Worm (Caenorhabditis elegans) whole organism, L2 larva: ENCODE results near the gene W09D6.5.
A peak's percentile ranks its signal among the peaks of the same experiment; 100 is the strongest.

Experiments used
- C34F6.9 ChIP-seq: fragments of 150-350 bp; optimal IDR thresholded peaks from 2 replicates; lab custom pipeline; 2014; ENCODE audit warnings: missing biosample characterization, missing genetic modification characterization
- ZK546.5 ChIP-seq: sonication (generic microtip); optimal IDR thresholded peaks from 2 replicates; lab custom pipeline; 2017; ENCODE audit warnings: missing biosample characterization, missing genetic modification characterization
- ama-1 ChIP-seq: fragments of 150-350 bp; optimal IDR thresholded peaks from 2 replicates; lab custom pipeline; 2018; ENCODE audit warnings: inconsistent platforms
- lin-13 ChIP-seq: fragments of 150-350 bp; optimal IDR thresholded peaks from 2 replicates; lab custom pipeline; 2014; ENCODE audit warnings: missing biosample characterization, missing genetic modification reagents, missing genetic modification characterization
- mab-5 ChIP-seq: fragments of 150-350 bp; optimal IDR thresholded peaks from 2 replicates; lab custom pipeline; 2014; ENCODE audit warnings: missing biosample characterization, missing genetic modification characterization
- mbf-1 ChIP-seq: sonication (generic microtip); optimal IDR thresholded peaks from 2 replicates; lab custom pipeline; 2017; ENCODE audit warnings: missing biosample characterization, missing genetic modification characterization
- nhr-10 ChIP-seq: sonication (generic microtip); optimal IDR thresholded peaks from 2 replicates; lab custom pipeline; 2017; ENCODE audit warnings: missing biosample characterization, missing genetic modification characterization
- nhr-77 ChIP-seq: fragments of 150-350 bp; optimal IDR thresholded peaks from 2 replicates; lab custom pipeline; 2014; ENCODE audit warnings: missing biosample characterization, missing genetic modification characterization
- skn-1 ChIP-seq: sonication (generic microtip); optimal IDR thresholded peaks from 2 replicates; lab custom pipeline; 2017; ENCODE audit warnings: missing biosample characterization, missing genetic modification characterization
- snpc-4 ChIP-seq: fragments of 150-350 bp; optimal IDR thresholded peaks from 2 replicates; lab custom pipeline; 2014; ENCODE audit warnings: missing biosample characterization, missing genetic modification characterization
- ztf-11 ChIP-seq: sonication (generic microtip); optimal IDR thresholded peaks from 2 replicates; lab custom pipeline; 2017; ENCODE audit warnings: missing biosample characterization, missing genetic modification characterization

ce11 chrIII:11110756-11111155 is 22.5 kb downstream of the W09D6.5 start:
- TF ChIP-seq skn-1 (tag; lab: Kevin White, UChicago) = no peak
- TF ChIP-seq snpc-4 (tag; lab: Kevin White, UChicago) = no peak
- no peak for TF ChIP-seq nhr-77 (tag; lab: Kevin White, UChicago)
- peak; percentile 20 for TF ChIP-seq C34F6.9 (tag; lab: Kevin White, UChicago)
- no peak for TF ChIP-seq nhr-10
- TF ChIP-seq ZK546.5 (tag; lab: Kevin White, UChicago) = no peak
- TF ChIP-seq ama-1 (lab: Kevin White, UChicago) = no peak
- TF ChIP-seq lin-13 (GFP tag; lab: Kevin White, UChicago) = peak; percentile 75
- TF ChIP-seq mbf-1 (tag; lab: Kevin White, UChicago) = no peak
- peak; percentile 11 for TF ChIP-seq mab-5 (tag; lab: Kevin White, UChicago)
- TF ChIP-seq ztf-11 (tag; lab: Kevin White, UChicago) = no peak
